Fruit fly (Drosophila melanogaster): Measurements from ENCODE around the gene PH4alphaNE1.

The PH4alphaNE1 gene

DNA sequence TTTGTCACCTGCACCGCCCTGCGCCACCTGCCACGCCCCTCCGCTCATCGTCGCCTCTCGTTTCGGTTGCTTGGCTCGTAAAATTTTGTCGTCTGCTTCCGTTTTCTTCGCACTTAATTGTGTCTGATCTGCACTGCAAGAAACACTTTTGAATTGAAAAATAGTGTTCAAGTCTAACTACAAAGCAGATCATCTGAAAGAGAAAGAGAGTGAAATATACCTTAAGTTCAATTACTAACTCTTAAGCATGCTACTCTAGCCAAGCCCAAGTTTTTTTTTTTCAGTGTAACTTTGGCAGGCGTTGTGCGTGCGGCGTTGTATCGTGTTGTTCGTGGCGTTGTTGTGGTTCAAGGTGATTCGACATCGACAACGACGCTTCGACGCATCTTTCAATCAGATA, 40.1 kb upstream of the PH4alphaNE1 start (continued):
- TF ChIP-seq CG10654 (GFP tag; optimal IDR thresholded peaks at IDR 0.05): peak; percentile 93
- peak; percentile 48 for TF ChIP-seq Hmx (GFP tag; optimal IDR thresholded peaks at IDR 0.05)
- TF ChIP-seq lab (GFP tag; optimal IDR thresholded peaks at IDR 0.05): peak; percentile 97
- TF ChIP-seq chm (GFP tag; IDR thresholded peaks at IDR 0.05): peak; percentile 90
- TF ChIP-seq Xrp1 (GFP tag; IDR thresholded peaks at IDR 0.05): peak; percentile 87
- TF ChIP-seq Taf1 (GFP tag; IDR thresholded peaks at IDR 0.05): peak; percentile 81
- TF ChIP-seq bcd (GFP tag; optimal IDR thresholded peaks at IDR 0.05): peak; percentile 91
- TF ChIP-seq CG5180 (GFP tag; optimal IDR thresholded peaks at IDR 0.05): peak; percentile 84
- peak; percentile 93 for TF ChIP-seq Camta (GFP tag; optimal IDR thresholded peaks at IDR 0.05)
- TF ChIP-seq lmd (GFP tag; IDR thresholded peaks at IDR 0.05): peak; percentile 92
- peak; percentile 95 for TF ChIP-seq bab2 (GFP tag; optimal IDR thresholded peaks at IDR 0.05)
- TF ChIP-seq Ravus (GFP tag; IDR thresholded peaks at IDR 0.05): peak; percentile 63
- TF ChIP-seq Dad (GFP tag; optimal IDR thresholded peaks at IDR 0.05): peak; percentile 93
- TF ChIP-seq pzg (GFP tag; optimal IDR thresholded peaks at IDR 0.05): peak; percentile 16
- peak; percentile 95 for TF ChIP-seq Ada2b (GFP tag; IDR thresholded peaks at IDR 0.05)
- TF ChIP-seq Kr (GFP tag; optimal IDR thresholded peaks at IDR 0.05): no peak
- peak; percentile 91 for TF ChIP-seq CG8089 (GFP tag; optimal IDR thresholded peaks at IDR 0.05)
- peak; percentile 89 for TF ChIP-seq phol (tag; optimal IDR thresholded peaks at IDR 0.05)
- TF ChIP-seq CG17829 (tag; optimal IDR thresholded peaks at IDR 0.05): peak; percentile 87
- TF ChIP-seq CG11093 (GFP tag; IDR thresholded peaks at IDR 0.05): peak; percentile 85; the same call in 2 of the 3 replicates
- peak; percentile 92 for TF ChIP-seq CG13424 (tag; optimal IDR thresholded peaks at IDR 0.05)
- TF ChIP-seq CG10462 (GFP tag; optimal IDR thresholded peaks at IDR 0.05): peak; percentile 83
- peak; percentile 37; the same call in 1 of the 2 replicates for TF ChIP-seq GATAe (GFP tag; conservative IDR thresholded peaks at IDR 0.05)
- peak; percentile 93 for TF ChIP-seq CG4820 (GFP tag; optimal IDR thresholded peaks at IDR 0.05)
- TF ChIP-seq CG13894 (tag; optimal IDR thresholded peaks at IDR 0.05): peak; percentile 92
- no peak for TF ChIP-seq CG7271 (tag; optimal IDR thresholded peaks at IDR 0.05)
- TF ChIP-seq CG4617 (GFP tag; optimal IDR thresholded peaks at IDR 0.05; ENCODE audit: borderline replicate concordance): peak; percentile 83
- peak; percentile 67; the same call in 1 of the 2 replicates for TF ChIP-seq bowl (GFP tag; IDR thresholded peaks at IDR 0.05)
- peak; percentile 70 for TF ChIP-seq CG8281 (tag; optimal IDR thresholded peaks at IDR 0.05)
- no peak for TF ChIP-seq CG42726 (GFP tag; IDR thresholded peaks at IDR 0.05; ENCODE audit: partially characterized antibody)
- TF ChIP-seq Hey (tag; optimal IDR thresholded peaks at IDR 0.05): peak; percentile 77
- TF ChIP-seq CG4282 (GFP tag; optimal IDR thresholded peaks at IDR 0.05): peak; percentile 92
- TF ChIP-seq CG10147 (GFP tag; optimal IDR thresholded peaks at IDR 0.05): peak; percentile 92
- TF ChIP-seq sim (GFP tag; IDR thresholded peaks at IDR 0.05): peak; percentile 88
- TF ChIP-seq CkIIα-i1 (GFP tag; IDR thresholded peaks at IDR 0.05): peak; percentile 60; the same call in 1 of the 2 replicates
- TF ChIP-seq CG1603 (tag; optimal IDR thresholded peaks at IDR 0.05): peak; percentile 89
- peak; percentile 81 for TF ChIP-seq CG17802 (tag; optimal IDR thresholded peaks at IDR 0.05)
- TF ChIP-seq pfk (GFP tag; optimal IDR thresholded peaks at IDR 0.05): peak; percentile 30
- TF ChIP-seq sr (GFP tag; IDR thresholded peaks at IDR 0.05): peak; percentile 77
- no peak for TF ChIP-seq cg (GFP tag; optimal IDR thresholded peaks at IDR 0.05)
- peak; percentile 85 for TF ChIP-seq luna (GFP tag; optimal IDR thresholded peaks at IDR 0.05)
- peak; percentile 89 for TF ChIP-seq CG2712 (tag; optimal IDR thresholded peaks at IDR 0.05)
- TF ChIP-seq CG10267 (tag; optimal IDR thresholded peaks at IDR 0.05): peak; percentile 79
- peak; percentile 92 for TF ChIP-seq CG34376 (GFP tag; optimal IDR thresholded peaks at IDR 0.05)
- peak; percentile 92 for TF ChIP-seq CG7556 (GFP tag; optimal IDR thresholded peaks at IDR 0.05)
- TF ChIP-seq Ptx1 (GFP tag; IDR thresholded peaks at IDR 0.05): peak; percentile 94
- peak; percentile 92 for TF ChIP-seq mirr (GFP tag; optimal IDR thresholded peaks at IDR 0.05)
- peak; percentile 94 for TF ChIP-seq caup (GFP tag; optimal IDR thresholded peaks at IDR 0.05; ENCODE audit: severe bottlenecking)
- TF ChIP-seq chif (GFP tag; optimal IDR thresholded peaks at IDR 0.05): peak; percentile 91 to 92
- TF ChIP-seq CG1832 (GFP tag; optimal IDR thresholded peaks at IDR 0.05): no peak
